Worm (Caenorhabditis elegans) whole organism, young adult: ENCODE measurements around the gene egl-26.

Source experiments
- B0019.2 ChIP-seq: fragments of 200-800 bp; sonication (Bioruptor generic); conservative IDR thresholded peaks from 2 replicates; pipeline ENCODE4 v1.3.6; 2022; ENCODE audit warnings: missing genetic modification reagents, missing genetic modification characterization, missing compliant biosample characterization
- Y79H2A.3 ChIP-seq: fragments of 200-800 bp; sonication (Bioruptor generic); conservative IDR thresholded peaks from 2 replicates; pipeline ENCODE4 v1.3.6; 2022; ENCODE audit warnings: missing genetic modification reagents, missing genetic modification characterization, missing compliant biosample characterization
- cebp-2 ChIP-seq: fragments of 200-800 bp; sonication (Bioruptor generic); IDR thresholded peaks from 2 replicates; pipeline ENCODE4 v1.3.6; 2022; ENCODE audit warnings: missing genetic modification characterization, missing compliant biosample characterization
- ceh-40 ChIP-seq: fragments of 200-800 bp; sonication (Bioruptor generic); IDR thresholded peaks from 2 replicates; pipeline ENCODE4 v1.3.6; 2022; ENCODE audit warnings: missing genetic modification characterization, missing compliant biosample characterization
- dox-1 ChIP-seq: fragments of 200-800 bp; sonication (Bioruptor generic); IDR thresholded peaks from 2 replicates; pipeline ENCODE4 v1.3.6; 2022; ENCODE audit warnings: missing genetic modification reagents, missing genetic modification characterization, missing compliant biosample characterization
- hmg-1.2 ChIP-seq: fragments of 200-800 bp; sonication (Bioruptor generic); IDR thresholded peaks from 2 replicates; pipeline ENCODE4 v1.3.6; 2022; ENCODE audit warnings: missing genetic modification reagents, missing genetic modification characterization, missing compliant biosample characterization
- pha-4 ChIP-seq: fragments of 150-350 bp; sonication (generic microtip); optimal IDR thresholded peaks from 2 replicates; lab custom pipeline; 2014; ENCODE audit warnings: missing biosample characterization, missing genetic modification reagents, missing genetic modification characterization
- unc-62 ChIP-seq: fragments of 150-350 bp; optimal IDR thresholded peaks from 2 replicates; lab custom pipeline; 2014; ENCODE audit warnings: missing biosample characterization, missing genetic modification reagents, missing genetic modification characterization

DNA sequence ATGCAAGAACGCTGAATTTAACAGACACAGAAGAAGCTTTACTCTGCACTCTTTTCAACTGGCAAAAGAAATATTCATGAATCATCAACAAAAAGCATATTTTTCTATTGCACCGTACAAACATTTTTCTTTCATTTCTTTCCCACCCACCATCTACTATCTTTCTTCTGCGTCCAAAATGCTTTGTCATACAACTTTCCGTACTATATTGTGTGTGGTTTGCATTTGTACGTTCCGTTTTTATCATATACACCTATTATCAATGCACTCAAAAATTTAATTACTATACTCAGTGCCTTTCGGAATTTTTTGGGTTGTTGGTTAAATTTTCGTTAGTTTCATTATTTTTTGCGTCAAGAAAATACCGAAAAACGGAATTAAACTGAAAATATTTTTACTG is 1.8 kb upstream of the egl-26 start:
- TF ChIP-seq hmg-1.2 (GFP tag; lab: Robert Waterston, UW) = no peak
- TF ChIP-seq B0019.2 (GFP tag; lab: Robert Waterston, UW) = no peak
- no peak for TF ChIP-seq cebp-2 (GFP tag; lab: Robert Waterston, UW)
- no peak for TF ChIP-seq dox-1 (GFP tag; lab: Robert Waterston, UW)
- no peak for TF ChIP-seq unc-62 (GFP tag; lab: Kevin White, UChicago)
- no peak for TF ChIP-seq pha-4 (tag; lab: Kevin White, UChicago)
- no peak for TF ChIP-seq Y79H2A.3 (GFP tag; lab: Robert Waterston, UW)
- TF ChIP-seq ceh-40 (GFP tag; lab: Robert Waterston, UW) = no peak
